Worm (Caenorhabditis elegans): ENCODE data around the gene T04A8.13.
A peak's percentile ranks its signal among the peaks of the same experiment; 100 is the strongest.

The T04A8.13 gene

DNA sequence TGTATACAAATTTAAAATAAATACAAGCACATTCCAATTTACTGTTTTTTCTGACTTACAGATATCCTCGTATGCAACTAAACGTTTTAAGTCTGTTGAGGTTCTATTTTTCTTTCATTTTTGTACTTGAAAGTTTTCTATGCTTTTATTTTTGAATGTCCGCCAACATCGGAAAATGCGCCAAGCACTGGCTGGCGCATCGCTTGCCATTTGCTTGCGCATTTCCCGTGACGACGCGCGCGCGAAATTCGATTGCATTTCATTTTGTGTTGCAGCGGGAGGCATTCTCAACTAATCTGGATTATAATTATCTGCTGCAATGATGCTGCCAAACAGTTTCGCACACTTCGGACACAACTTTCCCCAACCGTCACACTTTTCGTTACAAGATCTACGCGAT, 50.2 kb downstream of the T04A8.13 start, which contains the start of gene fbxl-2 (continued):
- TF ChIP-seq eyg-1 (tag; optimal IDR thresholded peaks at IDR 0.05) (no peak), ceh-31 (tag; optimal IDR thresholded peaks at IDR 0.05) (peak; percentile 88), hlh-8 (tag; optimal IDR thresholded peaks at IDR 0.05) (peak; percentile 44), pros-1 (tag; optimal IDR thresholded peaks at IDR 0.05) (peak; percentile 36), ceh-18 (tag; optimal IDR thresholded peaks at IDR 0.05) (peak; percentile 90), elt-2 (tag; optimal IDR thresholded peaks at IDR 0.05) (peak; percentile 88), ama-1 (optimal IDR thresholded peaks at IDR 0.05) (peak; percentile 36), ceh-30 (tag; optimal IDR thresholded peaks at IDR 0.05) (peak; percentile 85), pha-4 (tag; optimal IDR thresholded peaks at IDR 0.05) (no peak), rnt-1 (tag; optimal IDR thresholded peaks at IDR 0.05) (peak; percentile 68), unc-42 (tag; optimal IDR thresholded peaks at IDR 0.05) (peak; percentile 91), unc-55 (GFP tag; optimal IDR thresholded peaks at IDR 0.05) (peak; percentile 48), madf-2 (tag; optimal IDR thresholded peaks at IDR 0.05) (peak; percentile 53), nhr-232 (tag; optimal IDR thresholded peaks at IDR 0.05) (peak; percentile 21)

Measured in whole organism, late embryonic.